Fruit fly (Drosophila melanogaster): ENCODE results near the gene CG17110.

The CG17110 gene

dm6 chr3R:23061209-23061608 lies 30.3 kb upstream of the CG17110 start, which contains the start of the genes sav and Ublcp1 (continued):
- peak; percentile 16 for TF ChIP-seq Oli (tag; optimal IDR thresholded peaks at IDR 0.05)
- TF ChIP-seq CG2116 (GFP tag; optimal IDR thresholded peaks at IDR 0.05): peak; percentile 78
- TF ChIP-seq Rx (GFP tag; IDR thresholded peaks at IDR 0.05): no peak
- TF ChIP-seq CG12391 (tag; optimal IDR thresholded peaks at IDR 0.05): peak; percentile 65
- TF ChIP-seq bbx (GFP tag; IDR thresholded peaks at IDR 0.05; ENCODE audit: partially characterized antibody): peak; percentile 90
- TF ChIP-seq Fer1 (GFP tag; optimal IDR thresholded peaks at IDR 0.05): peak; percentile 41
- peak; percentile 86 for TF ChIP-seq MBD-R2 (GFP tag; IDR thresholded peaks at IDR 0.05)
- 0 out of 2 replicates have a peak, but pooled peaks have one; percentile 3 for TF ChIP-seq onecut (GFP tag; IDR thresholded peaks at IDR 0.05)
- TF ChIP-seq YL-1 (GFP tag; optimal IDR thresholded peaks at IDR 0.05): peak; percentile 88
- TF ChIP-seq tin (GFP tag; optimal IDR thresholded peaks at IDR 0.05): peak; percentile 44
- TF ChIP-seq CG9727 (GFP tag; optimal IDR thresholded peaks at IDR 0.05): peak; percentile 44
- peak; percentile 33 for TF ChIP-seq pzg (GFP tag; optimal IDR thresholded peaks at IDR 0.05)
- peak; percentile 37 for TF ChIP-seq CG10979 (tag; optimal IDR thresholded peaks at IDR 0.05)
- no peak for TF ChIP-seq btn (GFP tag; optimal IDR thresholded peaks at IDR 0.05)
- no peak for TF ChIP-seq MTF-1 (GFP tag; optimal IDR thresholded peaks at IDR 0.05; ENCODE audit: borderline replicate concordance)
- TF ChIP-seq Ptx1 (GFP tag; IDR thresholded peaks at IDR 0.05): 0 out of 2 replicates have a peak, but pooled peaks have one; percentile 7
- no peak for TF ChIP-seq CG10565 (GFP tag; optimal IDR thresholded peaks at IDR 0.05)
- peak; percentile 11; the same call in 1 of the 2 replicates for TF ChIP-seq slbo (GFP tag; IDR thresholded peaks at IDR 0.05)
- peak; percentile 53 for TF ChIP-seq CoRest (tag; optimal IDR thresholded peaks at IDR 0.05)
- no peak for TF ChIP-seq C15 (GFP tag; IDR thresholded peaks at IDR 0.05)
- no peak for TF ChIP-seq CG17612 (GFP tag; IDR thresholded peaks at IDR 0.05)
- TF ChIP-seq ind (GFP tag; optimal IDR thresholded peaks at IDR 0.05): peak; percentile 25
- peak; percentile 83 for TF ChIP-seq stwl (tag; optimal IDR thresholded peaks at IDR 0.05)
- peak; percentile 84 for TF ChIP-seq inv (GFP tag; IDR thresholded peaks at IDR 0.05; ENCODE audit: partially characterized antibody)
- peak; percentile 46 for TF ChIP-seq CG15514 (GFP tag; optimal IDR thresholded peaks at IDR 0.05)
- peak; percentile 93 for TF ChIP-seq Scr (GFP tag; IDR thresholded peaks at IDR 0.05; ENCODE audit: partially characterized antibody)
- TF ChIP-seq repo (GFP tag; optimal IDR thresholded peaks at IDR 0.05): no peak
- TF ChIP-seq Aef1 (GFP tag; IDR thresholded peaks at IDR 0.05): no peak
- TF ChIP-seq Max (GFP tag; optimal IDR thresholded peaks at IDR 0.05): peak; percentile 25
- no peak for TF ChIP-seq p53 (GFP tag; optimal IDR thresholded peaks at IDR 0.05)
- peak; percentile 19 for TF ChIP-seq CG1602 (GFP tag; optimal IDR thresholded peaks at IDR 0.05)
- TF ChIP-seq CG5180 (GFP tag; optimal IDR thresholded peaks at IDR 0.05): no peak
- TF ChIP-seq CG7928 (GFP tag; optimal IDR thresholded peaks at IDR 0.05): no peak
- TF ChIP-seq CG8924 (tag; optimal IDR thresholded peaks at IDR 0.05): peak; percentile 54
- no peak for TF ChIP-seq ash1 (GFP tag; optimal IDR thresholded peaks at IDR 0.05)
- TF ChIP-seq ranshi (GFP tag; IDR thresholded peaks at IDR 0.05): no peak
- no peak for TF ChIP-seq CG11093 (GFP tag; IDR thresholded peaks at IDR 0.05)
- no peak for TF ChIP-seq Hmx (GFP tag; optimal IDR thresholded peaks at IDR 0.05)
- peak; percentile 53 for TF ChIP-seq Abd-B (GFP tag; optimal IDR thresholded peaks at IDR 0.05)
- peak; percentile 91 for TF ChIP-seq CG16813 (GFP tag; IDR thresholded peaks at IDR 0.05; ENCODE audit: partially characterized antibody)
- no peak for TF ChIP-seq cato (GFP tag; optimal IDR thresholded peaks at IDR 0.05; ENCODE audit: borderline replicate concordance)
- peak; percentile 80 for TF ChIP-seq mld (GFP tag; IDR thresholded peaks at IDR 0.05; ENCODE audit: partially characterized antibody)
- peak; percentile 84 for TF ChIP-seq CG14860 (GFP tag; IDR thresholded peaks at IDR 0.05; ENCODE audit: partially characterized antibody)
- TF ChIP-seq CG12659 (GFP tag; optimal IDR thresholded peaks at IDR 0.05): peak; percentile 65
- peak; percentile 71; the same call in 3 of the 4 replicates for TF ChIP-seq chinmo (GFP tag; IDR thresholded peaks at IDR 0.05; ENCODE audit: partially characterized antibody)
- no peak for TF ChIP-seq bowl (GFP tag; IDR thresholded peaks at IDR 0.05)
- peak; percentile 16 for TF ChIP-seq twi (tag; optimal IDR thresholded peaks at IDR 0.05)
- peak; percentile 69; the same call in 1 of the 2 replicates for TF ChIP-seq tna (GFP tag; IDR thresholded peaks at IDR 0.05; ENCODE audit: partially characterized antibody)

All from whole organism, embryonic.